Worm (Caenorhabditis elegans) whole organism, young adult: ENCODE data around the gene srw-41.

Experiments used
- Y53F4B.3 ChIP-seq: fragments of 200-800 bp; sonication (Bioruptor generic); IDR thresholded peaks from 2 replicates; pipeline ENCODE4 v1.3.6; 2022; ENCODE audit warnings: missing genetic modification reagents, missing genetic modification characterization, missing compliant biosample characterization
- ama-1 ChIP-seq, 3 experiments: fragments of 150-350 bp in 1 of 3; sonication (generic microtip) in 2 of 3; optimal IDR thresholded peaks; 2 replicates each; lab custom pipeline; 2014 to 2018; ENCODE audit warnings: missing biosample characterization in 2 of 3, missing genetic modification characterization in 2 of 3, missing genetic modification reagents in 2 of 3
- athp-1 ChIP-seq: sonication (generic microtip); optimal IDR thresholded peaks from 2 replicates; lab custom pipeline; 2017; ENCODE audit warnings: mild to moderate bottlenecking, missing genetic modification characterization, missing compliant biosample characterization
- cebp-1 ChIP-seq, 2 experiments: fragments of 200-800 bp in 1 of 2; sonication (Bioruptor generic) in 1 of 2; sonication (generic microtip) in 1 of 2; IDR thresholded peaks in 1 of 2; optimal IDR thresholded peaks in 1 of 2; 2 replicates each; pipeline versions ENCODE4 v1.3.6 to Lab custom; 2017 to 2022; ENCODE audit warnings: missing compliant biosample characterization in 2 of 2, missing genetic modification characterization in 2 of 2, mild to moderate bottlenecking in 1 of 2, missing genetic modification reagents in 1 of 2, moderate library complexity in 1 of 2
- sea-2 ChIP-seq: fragments of 200-800 bp; sonication (Bioruptor generic); IDR thresholded peaks from 2 replicates; pipeline ENCODE4 v1.3.6; 2022; ENCODE audit warnings: missing genetic modification characterization, missing compliant biosample characterization
- xnd-1 ChIP-seq: sonication (generic microtip); optimal IDR thresholded peaks from 2 replicates; lab custom pipeline; 2016; ENCODE audit warnings: missing genotype, missing genetic modification reagents, missing genetic modification characterization, missing compliant biosample characterization
- ztf-25 ChIP-seq: fragments of 200-800 bp; sonication (Bioruptor generic); IDR thresholded peaks from 2 replicates; pipeline ENCODE4 v1.3.6; 2022; ENCODE audit warnings: missing genetic modification reagents, missing genetic modification characterization, missing compliant biosample characterization

DNA sequence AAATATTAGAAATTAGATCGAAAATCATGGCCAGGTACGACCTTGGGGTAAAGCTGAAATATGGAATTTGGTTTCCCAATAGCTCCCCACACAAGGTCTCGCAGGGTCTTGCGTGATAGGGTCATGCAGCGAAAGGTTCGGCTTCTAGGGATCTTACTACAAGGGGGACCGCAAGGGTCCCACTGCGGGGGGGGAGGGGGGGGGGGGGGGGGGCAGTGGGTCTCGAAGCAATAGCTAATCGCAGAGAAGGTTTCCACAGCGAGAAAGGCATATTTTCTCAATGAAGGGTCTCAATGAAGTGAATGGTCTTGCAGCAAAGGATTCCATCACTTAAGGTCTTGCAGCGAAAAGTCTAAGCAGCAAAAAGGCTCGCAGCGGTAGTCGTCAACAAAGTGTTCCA is 4.3 kb upstream of the srw-41 start:
- no peak for TF ChIP-seq sea-2 (GFP tag; lab: Robert Waterston, UW)
- no peak for TF ChIP-seq ztf-25 (GFP tag; lab: Robert Waterston, UW)
- TF ChIP-seq xnd-1 (tag; lab: Kevin White, UChicago), result no peak
- no peak for TF ChIP-seq ama-1 (optimal IDR thresholded peaks at IDR 0.05; lab: Kevin White, UChicago)
- TF ChIP-seq ama-1 (GFP tag; optimal IDR thresholded peaks at IDR 0.05; lab: Kevin White, UChicago), result no peak
- no peak for TF ChIP-seq athp-1
- no peak for TF ChIP-seq Y53F4B.3 (GFP tag; lab: Robert Waterston, UW)
- TF ChIP-seq cebp-1 (GFP tag; IDR thresholded peaks at IDR 0.05; lab: Robert Waterston, UW), result no peak
- no peak for TF ChIP-seq cebp-1 (tag; optimal IDR thresholded peaks at IDR 0.05; lab: Kevin White, UChicago)
